Fruit fly (Drosophila melanogaster): Measurements from ENCODE around the gene tll.

The tll gene

dm6 chr3R:30859901-30860560 lies 7.9 kb downstream of the tll start (continued):
- TF ChIP-seq Hmr (GFP tag; optimal IDR thresholded peaks at IDR 0.05) (peak; percentile 34), dmrt99B (tag; optimal IDR thresholded peaks at IDR 0.05) (peak; percentile 42), dan (GFP tag; IDR thresholded peaks at IDR 0.05) (no peak), CG17802 (tag; optimal IDR thresholded peaks at IDR 0.05) (no peak), Mes4 (GFP tag; optimal IDR thresholded peaks at IDR 0.05) (no peak), CG15479 (GFP tag; optimal IDR thresholded peaks at IDR 0.05) (peak; percentile 77), sens (GFP tag) (peak; percentile 88), sqz (GFP tag; optimal IDR thresholded peaks at IDR 0.05) (no peak), emc (GFP tag; optimal IDR thresholded peaks at IDR 0.05) (no peak), CG12236 (GFP tag; optimal IDR thresholded peaks at IDR 0.05) (no peak), da (GFP tag; optimal IDR thresholded peaks at IDR 0.05) (no peak), CG17912 (GFP tag; optimal IDR thresholded peaks at IDR 0.05) (no peak), CG6683 (GFP tag; optimal IDR thresholded peaks at IDR 0.05) (no peak), CG9215 (GFP tag; IDR thresholded peaks at IDR 0.05) (no peak), CG11093 (GFP tag; IDR thresholded peaks at IDR 0.05) (no peak), schlank (tag; optimal IDR thresholded peaks at IDR 0.05) (no peak), CG5245 (GFP tag; optimal IDR thresholded peaks at IDR 0.05) (no peak), CG34376 (GFP tag; optimal IDR thresholded peaks at IDR 0.05) (no peak), lab (GFP tag; optimal IDR thresholded peaks at IDR 0.05) (peak; percentile 35), phol (tag; optimal IDR thresholded peaks at IDR 0.05) (peak; percentile 12), Meics (GFP tag; optimal IDR thresholded peaks at IDR 0.05) (peak; percentile 8), maf-S (GFP tag; optimal IDR thresholded peaks at IDR 0.05) (no peak), CG4617 (GFP tag; optimal IDR thresholded peaks at IDR 0.05; ENCODE audit: borderline replicate concordance) (no peak), gem (tag; optimal IDR thresholded peaks at IDR 0.05) (peak; percentile 45), tin (GFP tag; optimal IDR thresholded peaks at IDR 0.05) (peak; percentile 12), croc (GFP tag; conservative IDR thresholded peaks at IDR 0.05) (no peak), kay (GFP tag; optimal IDR thresholded peaks at IDR 0.05) (no peak), CG8944 (GFP tag; optimal IDR thresholded peaks at IDR 0.05) (no peak), CG8388 (GFP tag; optimal IDR thresholded peaks at IDR 0.05) (peak; percentile 12), sd (tag; optimal IDR thresholded peaks at IDR 0.05) (no peak), jumu (GFP tag; optimal IDR thresholded peaks at IDR 0.05) (peak; percentile 9), Hey (tag; optimal IDR thresholded peaks at IDR 0.05) (peak; percentile 19), CG10979 (tag; optimal IDR thresholded peaks at IDR 0.05) (peak; percentile 54), CG9727 (GFP tag; optimal IDR thresholded peaks at IDR 0.05) (peak; percentile 25), cas (GFP tag; IDR thresholded peaks at IDR 0.05) (no peak), tll (GFP tag; optimal IDR thresholded peaks at IDR 0.05) (peak in 1 of 2 experiments; percentile 76), org-1 (GFP tag; optimal IDR thresholded peaks at IDR 0.05) (peak; percentile 10), Ets65A (GFP tag) (peak; percentile 77), CG30403 (GFP tag; optimal IDR thresholded peaks at IDR 0.05) (peak; percentile 16), kni (GFP tag; optimal IDR thresholded peaks at IDR 0.05) (no peak), CG6813 (GFP tag; optimal IDR thresholded peaks at IDR 0.05) (peak; percentile 17), CG14860 (GFP tag; IDR thresholded peaks at IDR 0.05; ENCODE audit: partially characterized antibody) (no peak), CG2202 (tag; optimal IDR thresholded peaks at IDR 0.05) (no peak), CG10267 (tag; optimal IDR thresholded peaks at IDR 0.05) (peak; percentile 25), pb (GFP tag; optimal IDR thresholded peaks at IDR 0.05) (no peak), sug (tag; optimal IDR thresholded peaks at IDR 0.05) (no peak), CG12391 (tag; optimal IDR thresholded peaks at IDR 0.05) (no peak), mirr (GFP tag; optimal IDR thresholded peaks at IDR 0.05) (no peak), CG10543 (GFP tag; optimal IDR thresholded peaks at IDR 0.05) (no peak), CG18262 (tag; optimal IDR thresholded peaks at IDR 0.05) (peak; percentile 37)
